Fruit fly (Drosophila melanogaster) whole organism, embryonic: ENCODE measurements around the gene Sodh1.

Experiments
- CG10147 ChIP-seq: fragments of 200-800 bp; sonication (Bioruptor generic); optimal IDR thresholded peaks from 2 replicates; lab custom pipeline; 2019; ENCODE audit warnings: missing biosample characterization, mild to moderate bottlenecking, missing genetic modification characterization, moderate library complexity
- CG10274 ChIP-seq: fragments of 200-800 bp; sonication (Bioruptor generic); optimal IDR thresholded peaks from 3 replicates; lab custom pipeline; 2017; ENCODE audit warnings: missing biosample characterization, mild to moderate bottlenecking, missing genetic modification characterization
- CG12219 ChIP-seq: fragments of 200-800 bp; sonication (Bioruptor generic); optimal IDR thresholded peaks from 3 replicates; lab custom pipeline; 2018; ENCODE audit warnings: missing biosample characterization, mild to moderate bottlenecking, missing genetic modification characterization
- CG12236 ChIP-seq: fragments of 200-800 bp; sonication (Bioruptor generic); optimal IDR thresholded peaks from 2 replicates; lab custom pipeline; 2016; ENCODE audit warnings: missing biosample characterization, missing genetic modification characterization
- CG12744 ChIP-seq: fragments of 200-800 bp; sonication (Bioruptor generic); optimal IDR thresholded peaks from 2 replicates; lab custom pipeline; 2016; ENCODE audit warnings: missing biosample characterization, missing genetic modification characterization
- CG14667 ChIP-seq: fragments of 200-800 bp; sonication (Bioruptor generic); IDR thresholded peaks from 2 replicates; pipeline ENCODE4 v1.3.6; 2022; ENCODE audit warnings: missing biosample characterization, missing genetic modification characterization
- CG15073 ChIP-seq: fragments of 200-800 bp; sonication (Bioruptor generic); optimal IDR thresholded peaks from 2 replicates; lab custom pipeline; 2016; ENCODE audit warnings: missing biosample characterization, missing genetic modification characterization
- CG15514 ChIP-seq: fragments of 200-800 bp; sonication (Bioruptor generic); optimal IDR thresholded peaks from 3 replicates; lab custom pipeline; 2017; ENCODE audit warnings: missing biosample characterization, missing genetic modification characterization, mild to moderate bottlenecking, moderate library complexity, missing genetic modification reagents
- CG17186 ChIP-seq: fragments of 200-800 bp; sonication (Bioruptor generic); optimal IDR thresholded peaks from 3 replicates; lab custom pipeline; 2017; ENCODE audit warnings: missing biosample characterization, missing genetic modification reagents, missing genetic modification characterization
- CG18262 ChIP-seq: fragments of 200-800 bp; optimal IDR thresholded peaks from 3 replicates; lab custom pipeline; 2019; ENCODE audit warnings: missing biosample characterization, mild to moderate bottlenecking, missing genetic modification characterization, moderate library complexity
- CG18619 ChIP-seq: fragments of 200-800 bp; sonication (Bioruptor generic); optimal IDR thresholded peaks from 3 replicates; lab custom pipeline; 2017; ENCODE audit warnings: missing biosample characterization, mild to moderate bottlenecking, missing genetic modification characterization
- CG30403 ChIP-seq: fragments of 200-800 bp; sonication (Bioruptor generic); optimal IDR thresholded peaks from 3 replicates; lab custom pipeline; 2016; ENCODE audit warnings: missing biosample characterization, missing genetic modification characterization
- CG3281 ChIP-seq: fragments of 200-800 bp; sonication (Bioruptor generic); optimal IDR thresholded peaks from 3 replicates; lab custom pipeline; 2017; ENCODE audit warnings: missing biosample characterization, mild to moderate bottlenecking, missing genetic modification characterization
- CG3838 ChIP-seq: fragments of 200-800 bp; sonication (Bioruptor generic); optimal IDR thresholded peaks from 3 replicates; lab custom pipeline; 2016; ENCODE audit warnings: missing biosample characterization, missing genetic modification characterization
- CG3995 ChIP-seq: fragments of 200-800 bp; sonication (Bioruptor generic); optimal IDR thresholded peaks from 3 replicates; lab custom pipeline; 2016; ENCODE audit warnings: missing biosample characterization, missing genetic modification characterization
- CG4282 ChIP-seq: fragments of 200-800 bp; sonication (Bioruptor generic); optimal IDR thresholded peaks from 2 replicates; lab custom pipeline; 2016; ENCODE audit warnings: missing biosample characterization, missing genetic modification characterization
- CG43689 ChIP-seq: fragments of 200-800 bp; sonication (Bioruptor generic); IDR thresholded peaks from 2 replicates; pipeline ENCODE4 v1.3.6; 2022; ENCODE audit warnings: missing biosample characterization, missing genetic modification characterization
- CG6765 ChIP-seq: fragments of 200-800 bp; sonication (Bioruptor generic); optimal IDR thresholded peaks from 3 replicates; lab custom pipeline; 2017; ENCODE audit warnings: missing biosample characterization, mild to moderate bottlenecking, missing genetic modification characterization
- CG7786 ChIP-seq: fragments of 200-800 bp; sonication (Bioruptor generic); optimal IDR thresholded peaks from 2 replicates; lab custom pipeline; 2016; ENCODE audit warnings: missing biosample characterization, missing genetic modification characterization
- CG8359 ChIP-seq: fragments of 200-800 bp; sonication (Bioruptor generic); optimal IDR thresholded peaks from 2 replicates; lab custom pipeline; 2017; ENCODE audit warnings: missing biosample characterization, mild to moderate bottlenecking, missing genetic modification characterization, borderline replicate concordance
- CG9437 ChIP-seq: fragments of 200-800 bp; sonication (Bioruptor generic); optimal IDR thresholded peaks from 2 replicates; lab custom pipeline; 2018; ENCODE audit warnings: missing biosample characterization, mild to moderate bottlenecking, missing genetic modification characterization
- Dbx ChIP-seq: fragments of 200-800 bp; sonication (Bioruptor generic); IDR thresholded peaks from 3 replicates; pipeline ENCODE4 v1.3.6; 2022; ENCODE audit warnings: missing biosample characterization, missing genetic modification characterization
- Doc2 ChIP-seq: fragments of 200-800 bp; sonication (Bioruptor generic); IDR thresholded peaks from 2 replicates; pipeline ENCODE4 v1.3.6; 2022; ENCODE audit warnings: missing biosample characterization, missing genetic modification characterization
- Ets97D ChIP-seq: fragments of 200-800 bp; sonication (Bioruptor generic); optimal IDR thresholded peaks from 3 replicates; lab custom pipeline; 2016; ENCODE audit warnings: missing biosample characterization, missing genetic modification characterization
- H2.0 ChIP-seq: fragments of 200-800 bp; sonication (Bioruptor generic); IDR thresholded peaks from 2 replicates; pipeline ENCODE4 v1.3.6; 2022; ENCODE audit warnings: missing biosample characterization, missing genetic modification characterization
- HmgD ChIP-seq: fragments of 200-800 bp; sonication (Bioruptor generic); optimal IDR thresholded peaks from 3 replicates; lab custom pipeline; 2016; ENCODE audit warnings: missing biosample characterization, missing genetic modification characterization
- Hr39 ChIP-seq: fragments of >200 bp; optimal IDR thresholded peaks from 2 replicates; lab custom pipeline; 2017
- Hr78 ChIP-seq, 2 experiments: fragments of 200-800 bp in 1 of 2; fragments of >200 bp in 1 of 2; sonication (Bioruptor generic) in 1 of 2; optimal IDR thresholded peaks; 2 replicates each; lab custom pipeline; 2017 to 2019; ENCODE audit warnings: missing biosample characterization in 2 of 2, missing genetic modification characterization in 2 of 2, mild to moderate bottlenecking in 1 of 2, moderate library complexity in 1 of 2
- MESR4 ChIP-seq: fragments of 200-800 bp; sonication (Bioruptor generic); optimal IDR thresholded peaks from 2 replicates; lab custom pipeline; 2018; ENCODE audit warnings: missing biosample characterization, mild to moderate bottlenecking, missing genetic modification characterization, moderate library complexity
- NK7.1 ChIP-seq: fragments of 200-800 bp; sonication (Bioruptor generic); optimal IDR thresholded peaks from 3 replicates; lab custom pipeline; 2016; ENCODE audit warnings: missing biosample characterization, missing genetic modification characterization
- Pdp1 ChIP-seq, 2 experiments: fragments of 200-800 bp; sonication (Bioruptor generic); optimal IDR thresholded peaks; 3 replicates each; lab custom pipeline; 2016; ENCODE audit warnings: missing biosample characterization in 2 of 2, missing genetic modification characterization in 2 of 2, mild to moderate bottlenecking in 1 of 2, moderate library complexity in 1 of 2
- Six4 ChIP-seq: fragments of 200-800 bp; sonication (Bioruptor generic); optimal IDR thresholded peaks from 2 replicates; lab custom pipeline; 2016; ENCODE audit warnings: missing biosample characterization, missing genetic modification characterization
- Taf1 ChIP-seq: fragments of 200-800 bp; sonication (Bioruptor generic); IDR thresholded peaks from 2 replicates; pipeline ENCODE4 v1.3.6; 2022; ENCODE audit warnings: missing biosample characterization, missing genetic modification characterization
- Usf ChIP-seq: fragments of 200-800 bp; sonication (Bioruptor generic); optimal IDR thresholded peaks from 2 replicates; lab custom pipeline; 2017; ENCODE audit warnings: missing genotype, missing biosample characterization, missing genetic modification characterization
- ap ChIP-seq: fragments of 200-800 bp; sonication (Bioruptor generic); IDR thresholded peaks from 2 replicates; pipeline ENCODE4 v1.3.6; 2022; ENCODE audit warnings: missing biosample characterization, missing genetic modification characterization
- ara ChIP-seq: fragments of 200-800 bp; sonication (Bioruptor generic); IDR thresholded peaks from 2 replicates; pipeline ENCODE4 v1.3.6; 2022; ENCODE audit warnings: missing biosample characterization, missing genetic modification characterization
- bowl ChIP-seq: fragments of 200-800 bp; sonication (Bioruptor generic); IDR thresholded peaks from 2 replicates; pipeline ENCODE4 v1.3.6; 2022; ENCODE audit warnings: missing biosample characterization, missing genetic modification characterization
- crp ChIP-seq, 2 experiments: fragments of 200-800 bp; sonication (Bioruptor generic); optimal IDR thresholded peaks; 2 replicates in 1 of 2; 3 replicates in 1 of 2; lab custom pipeline; 2017; ENCODE audit warnings: missing biosample characterization in 2 of 2, missing genetic modification characterization in 2 of 2, mild to moderate bottlenecking in 1 of 2, moderate library complexity in 1 of 2
- exex ChIP-seq: fragments of 200-800 bp; sonication (Bioruptor generic); optimal IDR thresholded peaks from 4 replicates; lab custom pipeline; 2018; ENCODE audit warnings: missing biosample characterization, mild to moderate bottlenecking, missing genetic modification characterization, moderate library complexity
- inv ChIP-seq: fragments of 200-800 bp; sonication (Bioruptor generic); IDR thresholded peaks from 2 replicates; pipeline ENCODE4 v1.3.6; 2022; ENCODE audit warnings: missing biosample characterization, missing genetic modification characterization; ENCODE audit not compliant: partially characterized antibody
- lilli ChIP-seq: fragments of 200-800 bp; sonication (Bioruptor generic); optimal IDR thresholded peaks from 3 replicates; lab custom pipeline; 2016; ENCODE audit warnings: missing biosample characterization, missing genetic modification characterization
- nmo ChIP-seq: fragments of 200-800 bp; sonication (Bioruptor generic); optimal IDR thresholded peaks from 2 replicates; lab custom pipeline; 2018; ENCODE audit warnings: missing biosample characterization, mild to moderate bottlenecking, missing genetic modification characterization, moderate library complexity
- oc ChIP-seq: fragments of 200-800 bp; sonication (Bioruptor generic); optimal IDR thresholded peaks from 2 replicates; lab custom pipeline; 2018; ENCODE audit warnings: missing biosample characterization, mild to moderate bottlenecking, missing genetic modification characterization, moderate library complexity
- pb ChIP-seq: fragments of 200-800 bp; sonication (Bioruptor generic); optimal IDR thresholded peaks from 3 replicates; lab custom pipeline; 2016; ENCODE audit warnings: missing biosample characterization, missing genetic modification characterization
- phol ChIP-seq: fragments of 200-800 bp; sonication (Bioruptor generic); optimal IDR thresholded peaks from 3 replicates; lab custom pipeline; 2018; ENCODE audit warnings: missing biosample characterization, mild to moderate bottlenecking, missing genetic modification characterization, moderate library complexity
- pita ChIP-seq: fragments of 200-800 bp; sonication (Bioruptor generic); optimal IDR thresholded peaks from 2 replicates; lab custom pipeline; 2017; ENCODE audit warnings: missing biosample characterization, mild to moderate bottlenecking, missing genetic modification characterization
- pzg ChIP-seq: fragments of 200-800 bp; sonication (Bioruptor generic); optimal IDR thresholded peaks from 3 replicates; lab custom pipeline; 2018; ENCODE audit warnings: missing biosample characterization, mild to moderate bottlenecking, missing genetic modification characterization, moderate library complexity
- ttk ChIP-seq: fragments of 200-800 bp; sonication (Bioruptor generic); IDR thresholded peaks from 2 replicates; pipeline ENCODE4 v2.1.2; 2022; ENCODE audit warnings: missing biosample characterization, missing genetic modification characterization
- vvl ChIP-seq: fragments of 200-800 bp; sonication (Bioruptor generic); IDR thresholded peaks from 2 replicates; pipeline ENCODE4 v1.3.6; 2022; ENCODE audit warnings: missing biosample characterization, missing genetic modification characterization

The Sodh1 gene

dm6 chr3R:7086377-7087200, 34.5 kb downstream of the Sodh1 start, which contains the start of gene alphaTub84B (continued):
- TF ChIP-seq CG17186 (GFP tag; lab: Kevin White, UChicago) (peak; percentile 62), ara (peak; percentile 55; the same call in 1 of the 2 replicates), H2.0 (GFP tag; lab: Robert Waterston, UW) (0 out of 2 replicates have a peak, but pooled peaks have one; percentile 23), Hr78 (GFP tag; optimal IDR thresholded peaks at IDR 0.05; lab: Kevin White, UChicago) (no peak), CG14667 (GFP tag; lab: Robert Waterston, UW) (no peak), lilli (GFP tag; lab: Kevin White, UChicago) (peak; percentile 95), CG8359 (no peak), Doc2 (GFP tag; lab: Robert Waterston, UW) (no peak), phol (tag; lab: Kevin White, UChicago) (peak; percentile 88), inv (GFP tag; lab: Robert Waterston, UW) (no peak), bowl (GFP tag; lab: Robert Waterston, UW) (peak; percentile 74; the same call in 1 of the 2 replicates), NK7.1 (GFP tag; lab: Kevin White, UChicago) (peak; percentile 55), nmo (GFP tag; lab: Kevin White, UChicago) (peak; percentile 30), pzg (GFP tag; lab: Kevin White, UChicago) (peak; percentile 98), ttk (GFP tag; lab: Robert Waterston, UW) (peak; percentile 13; the same call in 1 of the 2 replicates), Six4 (peak; percentile 6), Hr39 (lab: Kevin White, UChicago) (no peak), ap (no peak), CG18619 (GFP tag; lab: Kevin White, UChicago) (peak; percentile 53), Ets97D (GFP tag; lab: Kevin White, UChicago) (peak; percentile 62), HmgD (GFP tag; lab: Kevin White, UChicago) (peak; percentile 72), Usf (GFP tag; lab: Kevin White, UChicago) (no peak), CG7786 (GFP tag; lab: Kevin White, UChicago) (peak; percentile 54), CG12236 (no peak), CG30403 (GFP tag; lab: Kevin White, UChicago) (no peak), CG4282 (GFP tag; lab: Kevin White, UChicago) (peak; percentile 81), CG9437 (GFP tag; lab: Kevin White, UChicago) (no peak), vvl (GFP tag; lab: Robert Waterston, UW) (peak; percentile 88), oc (tag; lab: Kevin White, UChicago) (no peak), CG3281 (GFP tag; lab: Kevin White, UChicago) (peak; percentile 63), CG43689 (GFP tag; lab: Robert Waterston, UW) (no peak), Pdp1 (GFP tag; optimal IDR thresholded peaks at IDR 0.05; lab: Kevin White, UChicago) (peak; percentile 63 to 79), CG10147 (GFP tag; lab: Kevin White, UChicago) (peak; percentile 61), CG12219 (GFP tag; lab: Kevin White, UChicago) (peak; percentile 42), CG3995 (GFP tag; lab: Kevin White, UChicago) (no peak), pita (GFP tag; lab: Kevin White, UChicago) (peak; percentile 93), CG6765 (GFP tag; lab: Kevin White, UChicago) (peak; percentile 74), pb (GFP tag; lab: Kevin White, UChicago) (peak; percentile 79), CG18262 (tag; lab: Kevin White, UChicago) (peak; percentile 33), CG12744 (GFP tag; lab: Kevin White, UChicago) (peak; percentile 56), MESR4 (peak; percentile 95), CG10274 (GFP tag; lab: Kevin White, UChicago) (peak; percentile 5), Taf1 (GFP tag; lab: Robert Waterston, UW) (no peak), Dbx (GFP tag; lab: Robert Waterston, UW) (peak; percentile 84), crp (GFP tag; optimal IDR thresholded peaks at IDR 0.05; lab: Kevin White, UChicago) (no peak), exex (tag; lab: Kevin White, UChicago) (no peak), CG15073 (GFP tag; lab: Kevin White, UChicago) (no peak), CG3838 (no peak), CG15514 (GFP tag; lab: Kevin White, UChicago) (peak; percentile 62)
